Fruit fly (Drosophila melanogaster) whole organism, larva: Measurements from ENCODE around the gene Pcyt1.

Experiments
- noc ChIP-seq: fragments of 200-800 bp; sonication (Bioruptor generic); optimal IDR thresholded peaks from 3 replicates; lab custom pipeline; 2019; ENCODE audit warnings: missing biosample characterization, mild to moderate bottlenecking, missing genetic modification characterization, moderate library complexity

The Pcyt1 gene

DNA sequence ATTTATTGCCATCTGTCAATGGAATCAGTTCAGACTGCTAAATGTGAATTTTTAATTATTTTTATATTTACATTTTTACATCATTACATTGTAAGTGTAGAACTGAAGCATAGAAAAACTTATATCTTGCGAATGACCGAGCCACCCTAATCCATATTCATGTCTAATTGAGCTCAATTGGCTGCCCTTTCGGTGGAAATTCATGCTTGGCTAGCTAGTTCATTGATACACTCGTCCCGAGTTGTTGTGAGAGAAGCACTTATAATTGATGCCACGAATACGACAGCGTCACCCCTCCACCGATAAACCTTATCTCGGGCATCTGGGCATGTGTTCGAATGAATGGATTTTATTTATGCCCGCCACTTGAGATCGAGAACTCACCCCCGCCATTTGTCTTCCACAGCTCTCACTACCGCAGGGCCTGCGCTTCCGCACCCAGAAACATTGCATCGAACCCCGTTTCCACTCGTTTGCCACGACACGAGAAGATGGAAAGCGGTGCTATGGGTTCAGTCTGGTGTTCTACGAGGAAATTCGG, 7.5 kb upstream of the Pcyt1 start:
- no peak for TF ChIP-seq noc (tag; lab: Kevin White, UChicago)

DNA sequence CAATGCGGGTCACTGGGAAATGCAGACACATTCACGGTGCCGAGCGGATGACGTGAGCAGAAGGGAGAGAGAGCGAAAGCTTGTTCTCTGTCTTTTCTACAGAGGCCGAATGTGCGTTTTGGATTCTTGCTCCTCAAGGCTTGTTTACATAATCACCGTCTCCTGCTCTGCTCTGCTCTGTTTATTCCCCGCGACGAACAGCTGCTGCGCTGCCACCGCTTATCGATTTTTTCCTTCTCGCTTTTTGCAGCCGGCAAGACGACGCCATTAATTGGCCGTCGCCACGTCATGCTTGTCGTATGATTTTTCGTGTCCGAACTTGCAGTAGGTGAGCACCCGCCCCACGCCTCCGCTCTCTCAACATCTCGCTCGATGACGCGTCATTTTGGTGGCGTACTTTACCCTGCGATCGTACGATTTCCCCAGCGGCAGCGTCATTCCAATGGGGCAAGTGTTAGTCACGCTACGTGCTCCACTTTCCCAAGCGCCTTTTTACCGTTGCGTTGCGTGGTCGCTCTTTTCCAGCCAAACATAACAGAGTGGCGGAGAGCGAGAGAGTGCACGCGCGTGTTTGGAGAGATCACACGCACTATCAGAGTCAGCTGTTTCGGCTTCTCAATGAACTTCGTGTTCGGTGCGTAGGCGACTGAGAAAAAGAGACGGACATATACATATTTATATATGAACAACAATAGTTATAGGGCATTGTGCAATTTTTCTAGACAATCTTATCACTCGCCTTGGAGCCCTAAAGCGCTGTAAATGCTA, 641 bp downstream of the Pcyt1 start:
- TF ChIP-seq noc (tag; lab: Kevin White, UChicago), result peak; percentile 54

DNA sequence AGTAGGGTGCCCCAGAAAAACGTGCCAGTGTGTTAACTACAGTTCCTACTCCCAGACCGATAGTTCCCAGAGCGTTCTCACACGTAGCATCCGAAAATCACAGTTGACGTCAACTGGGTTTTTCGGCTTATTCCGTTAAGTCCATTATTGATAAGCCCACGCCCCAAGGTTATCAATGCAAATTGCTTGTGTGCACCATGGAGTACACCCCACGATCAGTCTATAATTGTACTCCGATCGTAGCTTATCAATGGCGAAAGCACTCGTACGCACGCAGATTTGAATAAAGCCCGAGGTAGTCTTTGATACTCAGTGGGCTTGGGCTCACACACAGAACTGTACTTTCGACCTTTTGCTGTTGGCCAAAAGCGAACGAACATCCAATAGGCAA, 1.2 kb downstream of the Pcyt1 start:
- no peak for TF ChIP-seq noc (tag; lab: Kevin White, UChicago)

DNA sequence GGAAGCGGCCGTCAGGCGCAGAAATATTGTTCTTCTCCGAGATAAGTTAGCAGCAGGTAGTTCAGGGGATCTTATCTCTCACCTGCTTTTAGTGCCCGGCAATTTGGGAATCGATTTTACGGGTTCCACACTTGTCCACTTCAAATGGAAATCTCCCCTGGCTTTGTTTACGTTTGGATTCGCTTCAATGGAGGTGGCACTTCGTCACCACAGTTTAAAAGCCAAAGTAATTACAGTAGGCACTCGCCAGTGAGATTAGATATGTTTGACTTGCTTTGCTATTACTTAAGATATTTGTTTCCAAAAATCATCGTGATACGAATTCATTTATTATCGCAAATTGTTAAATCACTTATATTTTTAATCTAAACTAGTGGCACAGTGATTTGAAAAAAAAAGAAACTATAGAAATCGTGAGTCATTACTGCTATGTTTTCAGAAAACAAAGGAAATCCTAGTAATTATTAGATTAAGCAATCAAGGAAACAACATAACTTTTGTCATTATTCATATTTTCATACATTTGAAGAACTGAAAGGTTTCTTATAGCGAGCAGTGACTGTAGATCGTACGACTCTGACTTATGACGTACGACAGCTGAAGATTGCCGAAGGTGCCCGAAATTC, 2.6 kb downstream of the Pcyt1 start:
- TF ChIP-seq noc (tag; lab: Kevin White, UChicago), result peak; percentile 95

DNA sequence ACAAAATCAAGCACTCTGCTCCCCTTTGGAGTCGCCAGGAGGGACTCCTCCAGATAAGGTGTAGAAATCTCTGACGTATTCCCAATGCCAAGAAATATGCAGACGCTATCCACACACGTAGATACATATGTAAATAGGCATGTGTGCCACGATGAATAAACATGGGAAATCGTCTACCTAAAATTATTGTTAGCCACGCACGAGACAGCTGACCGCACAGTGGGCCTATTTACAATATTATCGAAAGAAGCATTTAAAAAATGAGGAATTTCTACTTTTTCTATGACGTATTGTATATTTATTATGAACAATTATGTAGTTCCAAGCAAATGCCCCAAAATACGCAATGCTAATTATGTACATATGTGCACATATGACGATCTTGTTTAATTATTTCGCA, 3.3 kb downstream of the Pcyt1 start:
- TF ChIP-seq noc (tag; lab: Kevin White, UChicago), result no peak

DNA sequence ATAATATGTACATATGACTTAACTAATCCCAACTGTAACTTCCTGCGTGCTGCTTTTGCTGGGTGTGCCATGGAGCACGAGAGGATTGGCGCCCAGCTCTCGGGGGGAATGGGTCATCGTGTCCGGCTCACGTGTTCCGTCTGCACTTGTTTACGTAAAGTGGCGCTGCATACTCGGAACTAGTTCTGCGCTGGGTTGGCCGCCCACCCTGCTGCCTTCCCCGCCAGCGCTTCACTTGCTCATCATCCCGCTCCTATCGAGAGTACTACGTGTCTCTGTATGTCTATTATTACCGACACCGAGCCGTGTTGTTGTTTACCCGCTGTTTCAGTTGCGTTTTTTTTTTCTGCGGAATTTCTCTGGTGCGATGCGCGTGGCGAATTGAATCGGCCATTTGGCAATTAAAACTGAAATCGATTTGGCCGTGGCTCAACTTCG, 3.8 kb downstream of the Pcyt1 start:
- no peak for TF ChIP-seq noc (tag; lab: Kevin White, UChicago)

DNA sequence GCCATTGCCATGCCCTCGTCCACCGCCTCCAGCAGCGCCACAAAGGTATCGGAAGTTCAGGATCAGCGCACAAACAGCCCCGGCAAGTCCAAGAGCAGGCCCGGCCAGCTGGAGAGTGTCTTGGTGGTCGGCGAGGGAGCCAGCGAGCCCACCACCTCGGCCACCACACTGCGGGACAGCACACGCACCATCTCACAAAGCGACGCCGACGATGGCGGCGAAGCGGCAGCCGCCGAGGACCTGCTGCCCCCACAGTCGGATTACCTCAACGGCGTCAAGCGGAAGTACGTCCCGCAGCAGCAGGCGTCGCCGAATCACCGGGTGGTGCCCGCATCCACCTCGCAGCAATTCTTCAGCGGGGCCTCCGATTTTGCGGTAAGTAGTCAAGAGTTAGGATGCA, 5.0 kb downstream of the Pcyt1 start:
- no peak for TF ChIP-seq noc (tag; lab: Kevin White, UChicago)

DNA sequence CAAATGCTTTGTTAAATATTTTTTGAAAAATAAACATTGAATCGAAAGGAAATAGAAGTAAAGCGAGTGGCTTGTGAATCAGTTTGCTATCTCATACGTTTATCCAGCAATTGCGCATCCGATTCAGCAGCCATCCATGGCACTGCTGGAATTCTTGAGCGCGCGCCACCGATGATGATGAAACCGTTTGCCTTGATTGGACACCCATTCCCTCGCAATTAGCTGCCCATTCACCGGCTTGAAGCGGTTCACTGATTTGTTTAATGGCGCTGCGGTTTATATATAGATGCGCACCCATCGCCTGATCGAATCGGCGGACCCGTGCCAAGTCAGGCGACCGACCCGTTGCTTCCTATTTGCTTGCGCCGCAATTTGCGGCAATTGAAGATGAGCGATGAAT, 7.3 kb downstream of the Pcyt1 start, which contains the start of gene Pcyt2:
Pcyt2 (plus strand) TSS at position 301 of the 400 bp plus-strand sequence.
- no peak for TF ChIP-seq noc (tag; lab: Kevin White, UChicago)

DNA sequence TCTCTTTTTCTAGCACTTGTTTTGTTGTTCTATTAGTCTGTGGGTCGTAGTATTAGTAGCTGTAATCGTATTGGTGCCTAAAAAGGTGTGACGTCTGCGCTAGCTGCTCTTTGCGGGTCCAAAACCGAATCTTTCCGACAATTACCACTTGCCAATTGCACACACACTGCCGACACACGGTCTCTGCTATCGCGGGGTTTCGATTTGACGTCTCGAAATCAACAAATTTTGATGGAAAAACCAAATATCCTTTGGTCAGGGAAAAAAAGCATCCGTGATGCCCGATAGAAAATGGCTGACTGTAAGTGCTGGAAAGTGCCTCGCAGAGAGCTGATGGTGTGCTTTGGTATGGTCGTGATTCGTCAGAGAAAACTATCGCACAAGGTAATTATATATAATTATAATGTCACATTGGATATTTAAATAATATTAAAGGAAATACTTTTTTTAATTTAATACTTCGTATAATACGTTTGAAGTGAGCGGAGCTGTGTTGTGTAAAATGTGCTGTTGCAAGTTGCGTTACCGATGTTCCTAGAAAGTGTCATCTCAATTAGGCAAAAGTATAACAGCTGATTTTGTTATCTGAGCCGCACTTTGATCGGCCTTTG, 12.4 kb downstream of the Pcyt1 start, which contains the start of the genes Pex10 and CG12099:
Pex10 (plus strand) TSS at position 51 of the 611 bp plus-strand sequence.
CG12099 (minus strand) TSS at position 307 of the 611 bp plus-strand sequence.
- peak; percentile 90 for TF ChIP-seq noc (tag; lab: Kevin White, UChicago)

DNA sequence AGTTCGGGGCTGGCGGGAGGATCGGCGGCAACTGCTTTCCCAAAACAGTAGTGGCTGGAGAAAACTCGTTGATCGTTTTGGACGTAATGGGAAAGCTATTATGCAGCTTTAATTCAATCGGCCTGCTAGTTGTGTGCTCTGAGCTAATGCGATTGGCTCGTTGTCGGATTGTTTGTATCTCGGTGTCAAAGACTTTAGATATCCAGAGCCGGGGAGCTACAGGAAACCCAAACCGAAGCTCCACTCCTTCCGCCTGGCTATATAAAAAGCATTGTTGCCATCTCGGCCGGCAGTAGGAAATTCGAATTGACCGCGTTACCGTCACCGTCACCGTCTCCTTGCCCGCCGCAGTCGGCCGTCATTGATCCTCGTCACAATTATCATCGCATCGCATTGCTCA, 19.2 kb downstream of the Pcyt1 start, which contains the start of gene CG12003:
CG12003 (plus strand) TSS at position 301 of the 400 bp plus-strand sequence.
- no peak for TF ChIP-seq noc (tag; lab: Kevin White, UChicago)

DNA sequence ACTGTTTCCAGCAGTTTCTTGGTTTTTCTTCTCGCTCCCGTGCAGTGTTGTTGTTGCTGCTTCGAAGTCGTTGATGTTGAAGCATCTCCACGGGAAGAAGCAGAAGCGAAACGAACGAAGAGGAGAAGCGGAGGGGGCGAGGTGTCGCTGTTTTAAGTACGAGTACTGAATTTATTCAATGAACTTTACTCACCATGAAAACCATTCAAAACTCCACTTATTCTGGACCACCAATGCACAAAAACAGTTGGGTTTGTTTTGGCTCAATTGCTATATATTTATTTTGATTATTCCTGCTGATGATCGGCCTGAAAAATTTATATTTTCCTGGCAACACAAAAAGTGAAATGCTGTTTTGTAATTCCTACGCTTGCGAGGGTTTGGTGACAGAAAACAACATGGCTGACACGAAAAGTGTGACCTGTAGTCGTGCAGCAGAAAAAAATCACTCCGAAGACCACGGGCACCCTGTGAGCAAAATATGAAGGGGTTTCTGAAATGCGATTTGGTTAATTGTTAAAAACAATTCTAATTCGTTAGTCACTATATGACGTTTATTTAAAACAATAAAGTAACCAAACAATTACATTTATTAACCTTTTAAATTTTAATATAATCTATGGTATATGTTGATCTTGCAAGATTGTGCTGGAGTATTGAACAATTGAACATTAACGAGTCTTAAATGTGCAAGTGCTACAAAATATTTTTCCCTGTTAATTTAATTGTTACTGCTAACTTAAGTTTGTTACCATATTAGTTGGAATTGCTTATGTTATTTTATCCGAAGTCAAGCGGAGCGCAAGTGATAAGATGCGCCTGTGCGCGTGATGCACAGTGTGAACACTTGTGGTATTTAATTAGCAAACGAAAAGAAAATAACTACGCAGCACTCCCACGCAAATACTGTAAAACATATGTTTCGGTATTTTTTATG, 22.6 kb downstream of the Pcyt1 start, which contains the start of gene CG7879:
CG7879 (minus strand) TSS at position 384 of the 937 bp plus-strand sequence.
- no peak for TF ChIP-seq noc (tag; lab: Kevin White, UChicago)

DNA sequence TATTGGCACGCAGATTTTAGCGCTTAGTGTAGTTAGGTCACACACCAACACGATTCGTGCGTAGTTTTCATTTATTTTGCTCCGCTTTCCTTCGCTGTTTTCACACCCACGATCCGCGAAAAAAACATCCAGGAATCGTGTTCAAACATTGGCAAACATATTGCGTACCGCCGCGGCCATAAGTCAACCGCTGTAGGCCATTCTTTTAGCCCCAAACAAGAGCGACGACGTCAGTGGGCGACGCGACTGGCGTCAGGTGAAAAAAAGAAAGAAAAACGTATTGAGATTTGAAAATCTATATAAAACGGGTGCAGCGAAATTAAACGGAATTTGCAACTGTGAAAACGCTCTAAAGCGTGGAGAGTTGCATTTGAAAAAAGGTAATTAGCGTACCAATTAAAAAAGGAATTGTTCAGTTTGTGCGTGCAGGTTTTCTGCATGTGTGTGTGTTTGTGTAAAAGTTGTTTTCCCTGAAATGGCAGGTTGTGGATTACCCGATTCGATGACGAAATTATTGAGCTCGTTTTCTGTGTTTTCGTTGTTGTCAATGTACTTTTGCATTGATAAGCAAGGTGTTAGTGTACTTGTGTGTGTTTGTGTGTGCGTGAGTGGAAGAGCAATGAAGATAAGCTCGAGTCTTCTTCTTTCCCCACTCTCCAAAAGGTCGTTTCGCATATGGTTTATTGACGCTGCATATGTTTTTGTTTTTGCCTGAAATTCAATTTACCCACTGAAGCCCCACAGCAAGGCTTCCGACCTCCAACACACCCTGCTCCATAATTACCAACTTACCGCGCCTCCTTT, 23.5 kb downstream of the Pcyt1 start, which contains the start of gene Tmep:
Tmep (plus strand) TSS at position 20 of the 804 bp plus-strand sequence.
- peak; percentile 8 for TF ChIP-seq noc (tag; lab: Kevin White, UChicago)

DNA sequence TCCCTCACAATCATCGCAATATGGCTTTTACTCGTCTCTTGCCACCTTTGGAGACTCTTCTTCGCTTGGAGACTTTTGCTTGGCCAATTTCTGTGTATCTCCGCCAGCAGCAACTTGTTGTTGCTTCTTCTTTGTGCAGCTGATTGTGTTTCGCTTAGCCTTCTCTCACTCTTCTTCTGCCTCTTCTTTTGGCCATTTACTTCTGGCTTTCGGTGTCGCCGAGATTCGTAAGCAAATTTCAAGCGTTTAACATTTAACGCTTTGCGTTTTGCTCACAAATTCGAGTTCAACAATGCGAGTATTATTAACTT, 24.0 kb downstream of the Pcyt1 start:
- TF ChIP-seq noc (tag; lab: Kevin White, UChicago), result no peak

DNA sequence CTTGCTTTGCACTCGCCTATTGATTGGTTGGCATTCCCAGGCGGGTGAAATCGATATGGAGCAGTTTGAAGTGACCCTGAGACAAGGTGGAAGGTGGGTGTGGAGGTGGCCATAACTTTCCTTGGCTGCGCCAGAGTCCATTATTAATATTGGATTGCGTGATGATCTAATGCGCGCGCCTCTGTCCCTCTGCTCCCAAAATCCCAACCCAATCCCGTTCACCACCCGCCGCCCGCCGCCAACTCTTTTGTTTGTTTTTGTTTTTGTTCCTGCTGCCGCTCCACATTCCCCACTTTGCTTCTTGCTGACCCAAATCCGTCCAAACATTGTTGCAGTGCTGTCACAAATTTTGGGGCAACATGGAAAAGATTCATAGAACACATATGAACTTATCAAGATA, 25.2 kb downstream of the Pcyt1 start:
- TF ChIP-seq noc (tag; lab: Kevin White, UChicago), result no peak
